Worm (Caenorhabditis elegans) whole organism, L1 larva: ENCODE data around the gene F22H10.2.

ENCODE experiments used
- C04F5.9 ChIP-seq: sonication (generic microtip); optimal IDR thresholded peaks from 2 replicates; lab custom pipeline; 2016; ENCODE audit warnings: missing genetic modification characterization, missing compliant biosample characterization
- C34B4.2 ChIP-seq: sonication (generic microtip); optimal IDR thresholded peaks from 2 replicates; lab custom pipeline; 2017; ENCODE audit warnings: mild to moderate bottlenecking, missing genetic modification characterization, missing compliant biosample characterization
- F16B12.6 ChIP-seq: fragments of 150-350 bp; optimal IDR thresholded peaks from 2 replicates; lab custom pipeline; 2014; ENCODE audit warnings: missing biosample characterization, missing genetic modification characterization
- aha-1 ChIP-seq: fragments of 150-350 bp; optimal IDR thresholded peaks from 2 replicates; lab custom pipeline; 2014; ENCODE audit warnings: missing biosample characterization, missing genetic modification characterization
- alr-1 ChIP-seq: fragments of 200-800 bp; sonication (Bioruptor generic); optimal IDR thresholded peaks from 2 replicates; lab custom pipeline; 2018; ENCODE audit warnings: borderline replicate concordance, mild to moderate bottlenecking, missing genetic modification characterization, missing compliant biosample characterization
- ama-1 ChIP-seq: fragments of 150-350 bp; optimal IDR thresholded peaks from 2 replicates; lab custom pipeline; 2014
- blmp-1 ChIP-seq: fragments of 150-350 bp; optimal IDR thresholded peaks from 2 replicates; lab custom pipeline; 2014; ENCODE audit warnings: missing biosample characterization, missing genetic modification characterization
- ceh-8 ChIP-seq: fragments of 200-800 bp; sonication (Bioruptor generic); optimal IDR thresholded peaks from 2 replicates; lab custom pipeline; 2018; ENCODE audit warnings: mild to moderate bottlenecking, missing genetic modification characterization, moderate library complexity, missing compliant biosample characterization
- efl-1 ChIP-seq, 4 experiments: fragments of 150-350 bp; optimal IDR thresholded peaks in 3 of 4; peaks in 1 of 4; 1 replicate in 1 of 4; 2 replicates in 3 of 4; lab custom pipeline; 2014; ENCODE audit warnings: missing biosample characterization in 2 of 4, missing genetic modification characterization in 2 of 4, missing genetic modification reagents in 2 of 4
- elt-2 ChIP-seq: sonication (generic microtip); optimal IDR thresholded peaks from 2 replicates; lab custom pipeline; 2016; ENCODE audit warnings: missing genetic modification characterization, mild to moderate bottlenecking, inconsistent platforms, missing compliant biosample characterization, missing genetic modification reagents
- elt-3 ChIP-seq, 6 experiments: fragments of 150-350 bp in 1 of 6; sonication (generic microtip); optimal IDR thresholded peaks; 2 replicates each; lab custom pipeline; 2017 to 2018; ENCODE audit warnings: missing biosample characterization in 6 of 6, missing genetic modification characterization in 6 of 6, inconsistent platforms in 1 of 6
- ets-5 ChIP-seq: fragments of 200-800 bp; sonication (Bioruptor generic); IDR thresholded peaks from 2 replicates; pipeline ENCODE4 v1.3.6; 2022; ENCODE audit warnings: missing genetic modification characterization, missing compliant biosample characterization
- fkh-10 ChIP-seq: sonication (generic microtip); optimal IDR thresholded peaks from 2 replicates; lab custom pipeline; 2017; ENCODE audit warnings: missing biosample characterization, missing genetic modification reagents, missing genetic modification characterization
- fkh-4 ChIP-seq: sonication (generic microtip); optimal IDR thresholded peaks from 2 replicates; lab custom pipeline; 2016; ENCODE audit warnings: missing compliant biosample characterization, missing genetic modification characterization, borderline replicate concordance
- fos-1 ChIP-seq: fragments of 150-350 bp; optimal IDR thresholded peaks from 2 replicates; lab custom pipeline; 2014; ENCODE audit warnings: missing biosample characterization, missing genetic modification characterization
- grh-1 ChIP-seq: fragments of 200-800 bp; sonication (Bioruptor generic); IDR thresholded peaks from 2 replicates; pipeline ENCODE4 v1.3.6; 2022; ENCODE audit warnings: missing genetic modification reagents, missing genetic modification characterization, missing compliant biosample characterization
- hlh-4 ChIP-seq: sonication (generic microtip); optimal IDR thresholded peaks from 2 replicates; lab custom pipeline; 2016; ENCODE audit warnings: mild to moderate bottlenecking, missing genetic modification characterization, missing compliant biosample characterization
- hpl-2 ChIP-seq: fragments of 150-350 bp; optimal IDR thresholded peaks from 2 replicates; lab custom pipeline; 2014; ENCODE audit warnings: missing biosample characterization, missing genetic modification reagents, missing genetic modification characterization
- isw-1 ChIP-seq: fragments of 200-800 bp; sonication (Bioruptor generic); IDR thresholded peaks from 2 replicates; pipeline ENCODE4 v1.3.6; 2022; ENCODE audit warnings: missing genetic modification characterization, missing compliant biosample characterization
- jun-1 ChIP-seq: fragments of 150-350 bp; optimal IDR thresholded peaks from 2 replicates; lab custom pipeline; 2014; ENCODE audit warnings: missing biosample characterization, missing genetic modification reagents, missing genetic modification characterization
- lin-13 ChIP-seq: fragments of 150-350 bp; optimal IDR thresholded peaks from 2 replicates; lab custom pipeline; 2014; ENCODE audit warnings: missing biosample characterization, missing genetic modification reagents, missing genetic modification characterization
- lin-15B ChIP-seq: fragments of 150-350 bp; sonication (generic microtip); optimal IDR thresholded peaks from 3 replicates; lab custom pipeline; 2014; ENCODE audit warnings: missing biosample characterization, missing genetic modification characterization
- lin-35 ChIP-seq, 2 experiments: fragments of 150-350 bp; optimal IDR thresholded peaks; 2 replicates each; lab custom pipeline; 2014; ENCODE audit warnings: missing biosample characterization in 2 of 2, missing genetic modification characterization in 2 of 2, missing genetic modification reagents in 2 of 2
- lin-39 ChIP-seq: fragments of 150-350 bp; optimal IDR thresholded peaks from 2 replicates; lab custom pipeline; 2014; ENCODE audit warnings: missing biosample characterization, missing genetic modification reagents, missing genetic modification characterization
- lir-3 ChIP-seq: sonication (generic microtip); optimal IDR thresholded peaks from 2 replicates; lab custom pipeline; 2016; ENCODE audit warnings: mild to moderate bottlenecking, missing genetic modification characterization, moderate library complexity, missing compliant biosample characterization; ENCODE audit not compliant: poor library complexity
- lsy-2 ChIP-seq, 2 experiments: fragments of 150-350 bp; optimal IDR thresholded peaks; 2 replicates each; lab custom pipeline; 2014; ENCODE audit warnings: missing biosample characterization in 2 of 2, missing genetic modification characterization in 2 of 2
- mab-9 ChIP-seq: fragments of 200-800 bp; sonication (Bioruptor generic); IDR thresholded peaks from 2 replicates; pipeline ENCODE4 v1.3.6; 2022; ENCODE audit warnings: missing genetic modification reagents, missing genetic modification characterization, missing compliant biosample characterization
- mep-1 ChIP-seq: fragments of 150-350 bp; optimal IDR thresholded peaks from 2 replicates; lab custom pipeline; 2014; ENCODE audit warnings: missing biosample characterization, missing genetic modification characterization
- nhr-11 ChIP-seq: fragments of 150-350 bp; optimal IDR thresholded peaks from 2 replicates; lab custom pipeline; 2014; ENCODE audit warnings: missing biosample characterization, missing genetic modification characterization
- nhr-47 ChIP-seq: sonication (generic microtip); optimal IDR thresholded peaks from 2 replicates; lab custom pipeline; 2016; ENCODE audit warnings: mild to moderate bottlenecking, missing genetic modification characterization, moderate library complexity, missing compliant biosample characterization
- nhr-76 ChIP-seq: sonication (generic microtip); optimal IDR thresholded peaks from 2 replicates; lab custom pipeline; 2017; ENCODE audit warnings: missing biosample characterization, missing genetic modification characterization
- nhr-77 ChIP-seq: fragments of 150-350 bp; optimal IDR thresholded peaks from 2 replicates; lab custom pipeline; 2014; ENCODE audit warnings: missing biosample characterization, missing genetic modification characterization
- nhr-84 ChIP-seq: sonication (generic microtip); optimal IDR thresholded peaks from 2 replicates; lab custom pipeline; 2017; ENCODE audit warnings: missing biosample characterization, missing genetic modification characterization
- nhr-90 ChIP-seq: sonication (generic microtip); optimal IDR thresholded peaks from 2 replicates; lab custom pipeline; 2016; ENCODE audit warnings: mild to moderate bottlenecking, missing genetic modification characterization, missing compliant biosample characterization; ENCODE audit not compliant: poor library complexity
- pag-3 ChIP-seq: sonication (generic microtip); optimal IDR thresholded peaks from 2 replicates; lab custom pipeline; 2017; ENCODE audit warnings: missing genetic modification characterization, mild to moderate bottlenecking, missing compliant biosample characterization, antibody characterized with exemption, borderline replicate concordance; ENCODE audit not compliant: insufficient read depth
- rnt-1 ChIP-seq: sonication (generic microtip); optimal IDR thresholded peaks from 2 replicates; lab custom pipeline; 2016; ENCODE audit warnings: mild to moderate bottlenecking, missing genetic modification characterization, moderate library complexity, missing compliant biosample characterization
- snu-23 ChIP-seq: sonication (generic microtip); optimal IDR thresholded peaks from 2 replicates; lab custom pipeline; 2016; ENCODE audit warnings: missing genetic modification characterization, missing compliant biosample characterization
- sox-4 ChIP-seq: sonication (generic microtip); optimal IDR thresholded peaks from 2 replicates; lab custom pipeline; 2016; ENCODE audit warnings: missing genetic modification characterization, missing compliant biosample characterization
- tbx-2 ChIP-seq: sonication (generic microtip); optimal IDR thresholded peaks from 2 replicates; lab custom pipeline; 2016; ENCODE audit warnings: missing genetic modification characterization, missing compliant biosample characterization
- unc-30 ChIP-seq: sonication (generic microtip); optimal IDR thresholded peaks from 2 replicates; lab custom pipeline; 2017; ENCODE audit warnings: missing biosample characterization, missing genetic modification characterization
- xbp-1 ChIP-seq: sonication (generic microtip); optimal IDR thresholded peaks from 2 replicates; lab custom pipeline; 2016; ENCODE audit warnings: missing genetic modification characterization, missing compliant biosample characterization
- zag-1 ChIP-seq: fragments of 150-350 bp; optimal IDR thresholded peaks from 2 replicates; lab custom pipeline; 2014; ENCODE audit warnings: missing biosample characterization, missing genetic modification characterization
- zip-4 ChIP-seq: fragments of 200-800 bp; sonication (Bioruptor generic); optimal IDR thresholded peaks from 2 replicates; lab custom pipeline; 2018; ENCODE audit warnings: mild to moderate bottlenecking, missing genetic modification characterization, moderate library complexity, missing compliant biosample characterization
- ztf-4 ChIP-seq: fragments of 150-350 bp; optimal IDR thresholded peaks from 2 replicates; lab custom pipeline; 2014; ENCODE audit warnings: missing biosample characterization, missing genetic modification characterization

Gene F22H10.2

ce11 chrX:16675712-16676111 is 3.6 kb upstream of the F22H10.2 start:
- TF ChIP-seq unc-30 (tag; lab: Kevin White, UChicago) (no peak), aha-1 (tag; lab: Kevin White, UChicago) (no peak), lsy-2 (tag; optimal IDR thresholded peaks at IDR 0.05; lab: Kevin White, UChicago) (no peak), fos-1 (tag; lab: Kevin White, UChicago) (no peak), zag-1 (tag; lab: Kevin White, UChicago) (no peak), lin-35 (GFP tag; optimal IDR thresholded peaks at IDR 0.05; lab: Kevin White, UChicago) (no peak), fkh-10 (GFP tag; lab: Kevin White, UChicago) (no peak), fkh-4 (tag; lab: Kevin White, UChicago) (no peak), elt-2 (no peak)

ce11 chrX:16677672-16678071 is 1.7 kb upstream of the F22H10.2 start, which contains the start of gene F22H10.3:
Gene F22H10.3, minus strand, starts transcription at chrX:16677707.
- peak; percentile 55 for TF ChIP-seq elt-2
- TF ChIP-seq lin-35 (GFP tag; optimal IDR thresholded peaks at IDR 0.05; lab: Kevin White, UChicago) = peak in 1 of 2 experiments; percentile 37
- TF ChIP-seq nhr-84 (tag; lab: Kevin White, UChicago) = no peak
- no peak for TF ChIP-seq rnt-1 (tag; lab: Kevin White, UChicago)
- no peak for TF ChIP-seq grh-1 (GFP tag; lab: Robert Waterston, UW)

- no peak for TF ChIP-seq aha-1 (tag; lab: Kevin White, UChicago)
- TF ChIP-seq ama-1 = no peak
- TF ChIP-seq nhr-90 = no peak
- TF ChIP-seq lir-3 = no peak
- TF ChIP-seq fos-1 (tag; lab: Kevin White, UChicago) = no peak
- no peak for TF ChIP-seq alr-1 (tag; lab: Kevin White, UChicago)
Measured at ce11 chrX:16678097-16678496, 1.2 kb upstream of the F22H10.2 start.

- TF ChIP-seq C04F5.9 (tag; lab: Kevin White, UChicago) (peak; percentile 90), snu-23 (peak; percentile 100), isw-1 (peak; percentile 88), fos-1 (tag; lab: Kevin White, UChicago) (peak; percentile 99), elt-2 (peak; percentile 93), lir-3 (peak; percentile 92), F16B12.6 (tag; lab: Kevin White, UChicago) (peak; percentile 45), lin-39 (tag; lab: Kevin White, UChicago) (peak; percentile 99), tbx-2 (tag; lab: Kevin White, UChicago) (peak; percentile 98), mab-9 (GFP tag; lab: Robert Waterston, UW) (peak; percentile 97), ceh-8 (peak; percentile 99), ztf-4 (tag; lab: Kevin White, UChicago) (peak; percentile 98), nhr-47 (tag; lab: Kevin White, UChicago) (peak; percentile 99), mep-1 (tag; lab: Kevin White, UChicago) (peak; percentile 100), nhr-77 (tag; lab: Kevin White, UChicago) (peak; percentile 98), zip-4 (GFP tag; lab: Kevin White, UChicago) (peak; percentile 95), jun-1 (peak; percentile 99), C34B4.2 (tag; lab: Kevin White, UChicago) (peak; percentile 12), hlh-4 (peak; percentile 48), ama-1 (no peak), nhr-84 (tag; lab: Kevin White, UChicago) (peak; percentile 62), aha-1 (tag; lab: Kevin White, UChicago) (peak; percentile 58), lin-13 (GFP tag; lab: Kevin White, UChicago) (peak; percentile 88), lin-15B (tag; lab: Kevin White, UChicago) (peak; percentile 57), hpl-2 (GFP tag; lab: Kevin White, UChicago) (peak; percentile 98), sox-4 (tag; lab: Kevin White, UChicago) (peak; percentile 99), nhr-76 (peak; percentile 79), blmp-1 (tag; lab: Kevin White, UChicago) (peak; percentile 58), unc-30 (tag; lab: Kevin White, UChicago) (peak; percentile 78), ets-5 (GFP tag; lab: Robert Waterston, UW) (peak; percentile 90), pag-3 (tag; lab: Kevin White, UChicago) (no peak), efl-1 (optimal IDR thresholded peaks at IDR 0.05; lab: Kevin White, UChicago) (peak; percentile 83 to 90), efl-1 (GFP tag; optimal IDR thresholded peaks at IDR 0.05 in 1 of 2; lab: Kevin White, UChicago) (peak; percentile 40 to 96), elt-3 (tag; optimal IDR thresholded peaks at IDR 0.05; lab: Kevin White, UChicago) (peak; percentile 77 to 99 (median 92)), xbp-1 (peak; percentile 95), fkh-10 (GFP tag; lab: Kevin White, UChicago) (peak; percentile 100), nhr-11 (tag; lab: Kevin White, UChicago) (peak; percentile 98)
Measured at ce11 chrX:16681910-16682493, 2.7 kb downstream of the F22H10.2 start.
